Worm (Caenorhabditis elegans) whole organism, midembryonic: Measurements from ENCODE around the gene lrpc-1.

Experiments
- T22C8.4 ChIP-seq: fragments of 200-800 bp; sonication (Bioruptor generic); IDR thresholded peaks from 2 replicates; pipeline ENCODE4 v1.3.6; 2022; ENCODE audit warnings: missing genetic modification characterization, missing compliant biosample characterization
- cog-1 ChIP-seq: sonication (generic microtip); optimal IDR thresholded peaks from 2 replicates; lab custom pipeline; 2016; ENCODE audit warnings: missing genetic modification characterization, missing compliant biosample characterization
- flt-1 ChIP-seq: fragments of 200-800 bp; sonication (Bioruptor generic); IDR thresholded peaks from 2 replicates; pipeline ENCODE4 v1.3.6; 2022; ENCODE audit warnings: missing genetic modification characterization, missing compliant biosample characterization
- klf-2 ChIP-seq: fragments of 200-800 bp; sonication (Bioruptor generic); conservative IDR thresholded peaks from 2 replicates; pipeline ENCODE4 v1.3.6; 2022; ENCODE audit warnings: missing genetic modification reagents, missing genetic modification characterization, missing compliant biosample characterization
- ref-1 ChIP-seq: fragments of 200-800 bp; sonication (Bioruptor generic); conservative IDR thresholded peaks from 2 replicates; pipeline ENCODE4 v1.3.6; 2022; ENCODE audit warnings: missing genetic modification reagents, missing genetic modification characterization, missing compliant biosample characterization
- ztf-23 ChIP-seq: fragments of 200-800 bp; sonication (Bioruptor generic); IDR thresholded peaks from 2 replicates; pipeline ENCODE4 v1.3.6; 2022; ENCODE audit warnings: missing genetic modification reagents, missing genetic modification characterization, missing compliant biosample characterization
- ztf-29 ChIP-seq: fragments of 200-800 bp; sonication (Bioruptor generic); IDR thresholded peaks from 2 replicates; pipeline ENCODE4 v1.3.6; 2022; ENCODE audit warnings: missing genetic modification reagents, missing genetic modification characterization, missing compliant biosample characterization

DNA sequence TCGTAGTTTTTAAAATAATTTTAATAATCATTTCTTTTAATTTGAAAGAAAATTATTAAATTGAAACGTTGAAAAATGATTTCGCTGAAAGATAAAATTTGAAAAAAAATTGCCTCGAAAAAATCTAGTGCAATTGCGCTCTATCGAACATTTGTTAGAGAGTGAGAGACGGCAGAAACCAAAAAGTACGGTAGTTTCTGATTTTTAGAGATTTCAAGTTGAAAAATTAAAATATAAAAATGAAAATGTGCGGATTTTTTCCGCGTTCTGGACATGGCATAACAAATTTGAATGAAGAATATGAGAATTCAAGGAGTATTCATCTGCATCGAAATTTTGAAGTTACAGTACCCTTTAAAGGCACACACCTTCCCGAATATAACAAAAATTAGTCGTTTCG is 6.4 kb upstream of the lrpc-1 start:
- TF ChIP-seq klf-2: no peak
- TF ChIP-seq flt-1 (GFP tag; lab: Robert Waterston, UW): no peak
- TF ChIP-seq T22C8.4 (GFP tag; lab: Robert Waterston, UW): no peak
- no peak for TF ChIP-seq ztf-23 (GFP tag; lab: Robert Waterston, UW)
- TF ChIP-seq cog-1: no peak
- no peak for TF ChIP-seq ref-1 (GFP tag; lab: Robert Waterston, UW)
- no peak for TF ChIP-seq ztf-29 (GFP tag; lab: Robert Waterston, UW)
